Fruit fly (Drosophila melanogaster) whole organism, adult: ENCODE data around the gene trx.

Experiments
- CG11617 ChIP-seq: fragments of 200-800 bp; sonication (Bioruptor generic); optimal IDR thresholded peaks from 2 replicates; lab custom pipeline; 2017; ENCODE audit warnings: mild to moderate bottlenecking, missing biosample characterization, missing genetic modification reagents, missing genetic modification characterization
- CG12768 ChIP-seq: fragments of 200-800 bp; sonication (Bioruptor generic); optimal IDR thresholded peaks from 2 replicates; lab custom pipeline; 2017; ENCODE audit warnings: missing biosample characterization, missing genetic modification characterization, mild to moderate bottlenecking, moderate library complexity, missing genetic modification reagents
- CG14711 ChIP-seq: fragments of 200-800 bp; sonication (Bioruptor generic); optimal IDR thresholded peaks from 2 replicates; lab custom pipeline; 2018; ENCODE audit warnings: missing biosample characterization, mild to moderate bottlenecking, missing genetic modification characterization, moderate library complexity
- CG1620 ChIP-seq: fragments of 200-800 bp; sonication (Bioruptor generic); optimal IDR thresholded peaks from 2 replicates; lab custom pipeline; 2016; ENCODE audit warnings: missing biosample characterization, missing genetic modification characterization
- CG33017 ChIP-seq: fragments of 200-800 bp; sonication (Bioruptor generic); optimal IDR thresholded peaks from 2 replicates; lab custom pipeline; 2018; ENCODE audit warnings: missing biosample characterization, mild to moderate bottlenecking, missing genetic modification characterization, moderate library complexity
- CG5204 ChIP-seq: fragments of 200-800 bp; sonication (Bioruptor generic); optimal IDR thresholded peaks from 2 replicates; lab custom pipeline; 2016; ENCODE audit warnings: missing biosample characterization, missing genetic modification characterization
- CG7045 ChIP-seq: fragments of 200-800 bp; sonication (Bioruptor generic); optimal IDR thresholded peaks from 2 replicates; lab custom pipeline; 2017; ENCODE audit warnings: missing biosample characterization, mild to moderate bottlenecking, missing genetic modification characterization
- CG7101 ChIP-seq: fragments of 200-800 bp; sonication (Bioruptor generic); optimal IDR thresholded peaks from 2 replicates; lab custom pipeline; 2018; ENCODE audit warnings: missing biosample characterization, mild to moderate bottlenecking, missing genetic modification characterization, moderate library complexity
- Clk ChIP-seq: fragments of 200-800 bp; sonication (Bioruptor generic); optimal IDR thresholded peaks from 2 replicates; lab custom pipeline; 2017; ENCODE audit warnings: missing biosample characterization, missing genetic modification characterization
- Crg-1 ChIP-seq: fragments of 200-800 bp; sonication (Bioruptor generic); optimal IDR thresholded peaks from 2 replicates; lab custom pipeline; 2016; ENCODE audit warnings: missing biosample characterization, missing genetic modification characterization
- Hr96 ChIP-seq: fragments of 200-800 bp; sonication (Bioruptor generic); optimal IDR thresholded peaks from 2 replicates; lab custom pipeline; 2016; ENCODE audit warnings: missing biosample characterization, missing genetic modification characterization
- Mnt ChIP-seq: fragments of 200-800 bp; sonication (Bioruptor generic); optimal IDR thresholded peaks from 2 replicates; lab custom pipeline; 2016; ENCODE audit warnings: missing biosample characterization, mild to moderate bottlenecking, missing genetic modification characterization
- bab1 ChIP-seq: fragments of 200-800 bp; sonication (Bioruptor generic); optimal IDR thresholded peaks from 3 replicates; lab custom pipeline; 2019; ENCODE audit warnings: missing biosample characterization, mild to moderate bottlenecking, missing genetic modification characterization, moderate library complexity
- cic ChIP-seq: fragments of 200-800 bp; sonication (Bioruptor generic); optimal IDR thresholded peaks from 2 replicates; lab custom pipeline; 2017; ENCODE audit warnings: missing biosample characterization, mild to moderate bottlenecking, missing genetic modification characterization, moderate library complexity
- cnc ChIP-seq, 2 experiments: fragments of >200 bp; optimal IDR thresholded peaks; 2 replicates each; lab custom pipeline; 2017
- kay ChIP-seq: fragments of 200-800 bp; sonication (Bioruptor generic); peaks from one replicate; lab custom pipeline; 2016; ENCODE audit warnings: missing biosample characterization, missing genetic modification characterization, borderline replicate concordance
- ovo ChIP-seq: fragments of 200-800 bp; sonication (Bioruptor generic); optimal IDR thresholded peaks from 2 replicates; lab custom pipeline; 2016; ENCODE audit warnings: missing biosample characterization, missing genetic modification characterization
- pad ChIP-seq: fragments of 200-800 bp; sonication (Bioruptor generic); optimal IDR thresholded peaks from 3 replicates; lab custom pipeline; 2017; ENCODE audit warnings: missing biosample characterization, missing genetic modification characterization, mild to moderate bottlenecking, moderate library complexity, missing genetic modification reagents
- tj ChIP-seq: fragments of 200-800 bp; sonication (Bioruptor generic); optimal IDR thresholded peaks from 3 replicates; lab custom pipeline; 2017; ENCODE audit warnings: missing biosample characterization, mild to moderate bottlenecking, missing genetic modification characterization, moderate library complexity
- toe ChIP-seq: fragments of 200-800 bp; sonication (Bioruptor generic); optimal IDR thresholded peaks from 2 replicates; lab custom pipeline; 2016; ENCODE audit warnings: missing biosample characterization, missing genetic modification characterization

trx gene

DNA sequence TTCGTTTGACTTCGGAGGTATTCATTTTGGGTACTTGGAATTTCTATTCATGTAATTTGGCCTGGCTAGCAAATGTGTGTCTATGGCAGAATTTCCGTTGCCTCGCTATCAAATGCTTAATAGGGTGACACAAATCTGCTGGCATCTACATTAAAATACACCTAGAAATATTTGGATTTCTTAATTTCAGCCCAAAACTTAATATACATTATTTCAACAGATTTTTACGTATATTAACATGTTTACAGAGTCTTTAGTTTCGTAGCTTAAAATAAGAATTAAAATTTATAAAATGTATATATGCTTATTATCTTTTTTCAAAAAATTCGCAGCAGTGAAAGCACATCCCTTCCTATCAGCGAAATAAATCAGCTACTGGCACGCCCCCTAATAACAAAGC lies 57.7 kb downstream of the trx start, which contains the start of gene CG9624:
Gene CG9624, minus strand, starts transcription at position 101 of the 400 bp plus-strand sequence.
- TF ChIP-seq tj (GFP tag; lab: Kevin White, UChicago) (no peak), CG5204 (no peak), ovo (GFP tag; lab: Kevin White, UChicago) (no peak), cic (GFP tag; lab: Kevin White, UChicago) (no peak), cnc (optimal IDR thresholded peaks at IDR 0.05; lab: Kevin White, UChicago) (no peak), CG12768 (GFP tag; lab: Kevin White, UChicago) (no peak), Hr96 (GFP tag; lab: Kevin White, UChicago) (no peak), CG33017 (tag; lab: Kevin White, UChicago) (no peak), CG14711 (tag; lab: Kevin White, UChicago) (no peak), bab1 (no peak), CG1620 (GFP tag; lab: Kevin White, UChicago) (no peak), CG7101 (tag; lab: Kevin White, UChicago) (no peak), pad (GFP tag; lab: Kevin White, UChicago) (no peak), kay (GFP tag; lab: Kevin White, UChicago) (no peak), CG7045 (GFP tag; lab: Kevin White, UChicago) (no peak), toe (GFP tag; lab: Kevin White, UChicago) (no peak), Clk (GFP tag; lab: Kevin White, UChicago) (no peak), Mnt (GFP tag; lab: Kevin White, UChicago) (no peak), Crg-1 (GFP tag; lab: Kevin White, UChicago) (no peak), CG11617 (GFP tag; lab: Kevin White, UChicago) (no peak)

DNA sequence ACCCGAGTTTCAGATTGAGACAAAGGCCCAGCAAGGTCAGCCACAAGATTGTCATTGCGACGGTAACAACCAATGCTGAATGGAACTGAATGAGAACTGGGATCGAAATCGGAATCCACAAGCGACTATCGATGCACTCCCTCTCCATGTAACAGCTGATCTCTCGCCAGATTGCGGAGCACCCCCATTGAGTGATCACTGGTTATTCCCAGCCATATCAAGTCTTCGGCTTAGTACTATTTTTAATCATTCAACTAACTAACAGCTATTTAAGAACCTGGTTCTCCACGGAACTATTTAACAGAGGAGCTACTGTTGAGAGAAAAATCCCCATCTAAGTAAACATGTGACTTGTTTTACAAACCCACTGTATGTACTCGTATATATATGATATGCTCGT lies 60.0 kb downstream of the trx start, which contains the start of gene CG9631:
Gene CG9631, minus strand, starts transcription at position 101 of the 400 bp plus-strand sequence.
- TF ChIP-seq CG1620 (GFP tag; lab: Kevin White, UChicago): no peak
- peak; percentile 80 for TF ChIP-seq cic (GFP tag; lab: Kevin White, UChicago)

DNA sequence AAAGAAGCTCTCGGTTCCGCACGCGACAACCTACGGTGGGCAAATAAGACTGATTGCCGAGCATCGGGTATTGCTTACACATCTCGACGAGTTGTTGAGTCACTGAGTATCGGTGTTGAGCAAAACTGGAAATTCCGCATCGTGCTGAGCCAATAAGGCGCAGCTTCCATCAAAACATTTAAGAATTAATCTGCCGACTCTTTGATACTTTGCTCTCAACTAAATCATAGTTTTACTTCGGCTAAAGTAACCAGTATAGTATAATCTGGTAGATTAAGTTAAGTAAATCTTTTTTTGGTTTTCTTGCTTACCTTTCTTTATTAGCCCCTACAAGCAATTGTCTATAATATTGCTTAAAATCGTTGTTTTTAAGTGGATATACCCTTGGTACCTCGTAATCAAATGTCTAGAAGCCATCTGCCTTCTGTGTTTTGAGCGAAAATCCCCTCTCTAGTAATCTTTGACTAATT lies 62.6 kb downstream of the trx start, which contains the start of gene Sp212:
Gene Sp212, minus strand, starts transcription at position 51 of the 470 bp plus-strand sequence.
- TF ChIP-seq CG7045 (GFP tag; lab: Kevin White, UChicago) (no peak), CG14711 (tag; lab: Kevin White, UChicago) (peak; percentile 34), CG11617 (GFP tag; lab: Kevin White, UChicago) (no peak), bab1 (no peak), ovo (GFP tag; lab: Kevin White, UChicago) (no peak), CG33017 (tag; lab: Kevin White, UChicago) (peak; percentile 22), Hr96 (GFP tag; lab: Kevin White, UChicago) (no peak), toe (GFP tag; lab: Kevin White, UChicago) (no peak), pad (GFP tag; lab: Kevin White, UChicago) (no peak), Mnt (GFP tag; lab: Kevin White, UChicago) (no peak), cnc (optimal IDR thresholded peaks at IDR 0.05; lab: Kevin White, UChicago) (no peak), Clk (GFP tag; lab: Kevin White, UChicago) (no peak), tj (GFP tag; lab: Kevin White, UChicago) (no peak), CG5204 (no peak), kay (GFP tag; lab: Kevin White, UChicago) (no peak), cic (GFP tag; lab: Kevin White, UChicago) (no peak)

DNA sequence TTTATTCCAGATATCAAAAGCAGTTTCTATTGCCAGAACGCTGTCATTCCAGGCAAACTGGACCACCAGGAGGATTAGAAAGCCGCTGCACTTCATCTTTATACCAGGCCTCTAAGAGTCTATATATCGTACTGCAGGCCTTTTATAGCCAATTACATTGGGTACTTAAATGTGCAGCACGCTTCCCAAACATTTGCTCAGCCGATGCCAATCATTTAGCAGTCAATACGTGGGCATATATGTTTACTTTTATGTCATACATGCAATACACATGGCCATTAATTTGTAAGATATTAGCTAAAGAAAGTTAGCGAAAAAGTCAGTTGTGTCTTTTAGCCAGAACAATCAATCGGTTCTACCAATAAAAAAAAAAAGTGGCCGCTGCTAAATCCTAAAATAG lies 65.2 kb downstream of the trx start, which contains the start of gene CG33109:
Gene CG33109, minus strand, starts transcription at position 101 of the 400 bp plus-strand sequence.
- TF ChIP-seq ovo (GFP tag; lab: Kevin White, UChicago) (no peak), tj (GFP tag; lab: Kevin White, UChicago) (no peak), toe (GFP tag; lab: Kevin White, UChicago) (no peak), CG7101 (tag; lab: Kevin White, UChicago) (no peak), kay (GFP tag; lab: Kevin White, UChicago) (peak; percentile 24)

DNA sequence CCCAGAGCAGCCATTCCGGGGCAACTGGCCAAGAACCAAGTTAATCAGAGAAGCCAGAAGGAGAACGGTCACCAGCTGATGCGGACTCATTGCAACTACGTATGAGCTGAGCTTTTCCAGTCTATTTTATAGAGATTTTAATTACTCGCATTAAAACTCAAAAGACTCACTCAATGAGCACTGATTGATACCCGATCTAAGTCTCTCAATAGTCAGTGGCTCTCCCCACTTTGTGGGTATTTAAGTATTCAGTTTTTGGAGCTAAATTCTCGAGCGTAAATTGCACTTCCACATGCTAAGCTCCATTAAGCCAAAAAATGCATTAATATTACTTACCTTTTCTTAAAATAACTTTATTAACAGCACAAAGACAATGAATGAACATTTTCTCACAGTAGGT lies 66.6 kb downstream of the trx start, which contains the start of gene CG31326:
Gene CG31326, minus strand, starts transcription at position 101 of the 400 bp plus-strand sequence.
- TF ChIP-seq bab1 (no peak), CG33017 (tag; lab: Kevin White, UChicago) (no peak), Hr96 (GFP tag; lab: Kevin White, UChicago) (no peak), CG5204 (no peak), cic (GFP tag; lab: Kevin White, UChicago) (peak; percentile 36), tj (GFP tag; lab: Kevin White, UChicago) (no peak), Mnt (GFP tag; lab: Kevin White, UChicago) (peak; percentile 2), Clk (GFP tag; lab: Kevin White, UChicago) (no peak), cnc (optimal IDR thresholded peaks at IDR 0.05; lab: Kevin White, UChicago) (no peak), CG12768 (GFP tag; lab: Kevin White, UChicago) (no peak), CG11617 (GFP tag; lab: Kevin White, UChicago) (no peak)

DNA sequence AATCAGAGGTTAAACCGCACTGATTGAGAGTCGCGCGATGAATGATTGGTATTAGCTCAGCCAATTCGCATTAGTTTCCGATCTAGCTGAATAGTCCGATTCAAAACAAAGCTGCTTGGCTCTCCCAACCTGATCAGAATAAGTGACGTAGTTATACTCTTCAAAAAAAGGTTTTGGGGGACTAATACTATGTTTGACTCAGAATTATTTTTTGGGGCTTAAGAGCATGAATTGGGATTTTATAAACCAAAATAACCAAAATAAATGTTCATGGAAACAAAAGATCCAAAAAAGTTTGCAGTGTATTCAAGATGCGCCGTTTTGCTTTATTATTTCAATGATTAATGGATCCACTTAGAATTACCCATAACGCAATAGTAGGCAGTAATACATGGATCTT lies 68.9 kb downstream of the trx start, which contains the start of gene CG9649:
Gene CG9649, minus strand, starts transcription at position 44 of the 400 bp plus-strand sequence.
- TF ChIP-seq pad (GFP tag; lab: Kevin White, UChicago): peak; percentile 14
- TF ChIP-seq ovo (GFP tag; lab: Kevin White, UChicago): no peak
- peak; percentile 71 for TF ChIP-seq kay (GFP tag; lab: Kevin White, UChicago)
- TF ChIP-seq CG5204: peak; percentile 46
- TF ChIP-seq CG7045 (GFP tag; lab: Kevin White, UChicago): peak; percentile 44
- no peak for TF ChIP-seq CG1620 (GFP tag; lab: Kevin White, UChicago)
- no peak for TF ChIP-seq CG11617 (GFP tag; lab: Kevin White, UChicago)
- TF ChIP-seq CG33017 (tag; lab: Kevin White, UChicago): peak; percentile 62
- TF ChIP-seq cnc (optimal IDR thresholded peaks at IDR 0.05; lab: Kevin White, UChicago): no peak
- TF ChIP-seq tj (GFP tag; lab: Kevin White, UChicago): peak; percentile 8
- no peak for TF ChIP-seq Crg-1 (GFP tag; lab: Kevin White, UChicago)
- no peak for TF ChIP-seq bab1
- peak; percentile 63 for TF ChIP-seq cic (GFP tag; lab: Kevin White, UChicago)
- peak; percentile 64 for TF ChIP-seq CG14711 (tag; lab: Kevin White, UChicago)
- no peak for TF ChIP-seq toe (GFP tag; lab: Kevin White, UChicago)
- peak; percentile 52 for TF ChIP-seq CG12768 (GFP tag; lab: Kevin White, UChicago)
- peak; percentile 54 for TF ChIP-seq CG7101 (tag; lab: Kevin White, UChicago)
- TF ChIP-seq Clk (GFP tag; lab: Kevin White, UChicago): no peak
